Worm (Caenorhabditis elegans): ENCODE results near the gene fis-1.

- TF ChIP-seq ama-1 (optimal IDR thresholded peaks at IDR 0.05) (no peak), sea-1 (GFP tag; conservative IDR thresholded peaks at IDR 0.05) (no peak)
Observed at ce11 chrII:6733718-6734117, 21.3 kb upstream of the fis-1 start, which contains the start of gene T14B4.9.
